Worm (Caenorhabditis elegans): ENCODE results near the gene C41C4.9.

Gene C41C4.9

ce11 chrII:8092537-8092936 is 14.9 kb upstream of the C41C4.9 start, which contains the start of gene ltd-1:
TSS of gene ltd-1 (minus strand) at chrII:8092754.
- TF ChIP-seq nhr-12 (tag; optimal IDR thresholded peaks at IDR 0.05) (no peak), snpc-4 (tag; optimal IDR thresholded peaks at IDR 0.05) (no peak), nhr-67 (tag; optimal IDR thresholded peaks at IDR 0.05) (no peak), daf-12 (tag; optimal IDR thresholded peaks at IDR 0.05) (no peak), nhr-11 (tag; optimal IDR thresholded peaks at IDR 0.05) (no peak), nfya-1 (tag; optimal IDR thresholded peaks at IDR 0.05; ENCODE audit: insufficient read depth) (no peak), lin-39 (tag; optimal IDR thresholded peaks at IDR 0.05) (no peak), elt-1 (tag; optimal IDR thresholded peaks at IDR 0.05) (no peak), skn-1 (tag; optimal IDR thresholded peaks at IDR 0.05) (no peak), hmg-11 (tag; optimal IDR thresholded peaks at IDR 0.05) (no peak), nhr-25 (tag; optimal IDR thresholded peaks at IDR 0.05) (no peak), egl-27 (tag; optimal IDR thresholded peaks at IDR 0.05) (no peak), R02D3.7 (tag; optimal IDR thresholded peaks at IDR 0.05) (no peak), pqm-1 (tag; optimal IDR thresholded peaks at IDR 0.05) (no peak), ceh-28 (tag; optimal IDR thresholded peaks at IDR 0.05) (no peak), egl-5 (tag; optimal IDR thresholded peaks at IDR 0.05) (no peak), unc-62 (GFP tag; optimal IDR thresholded peaks at IDR 0.05) (no peak), mdl-1 (tag; optimal IDR thresholded peaks at IDR 0.05) (no peak), fkh-10 (GFP tag; optimal IDR thresholded peaks at IDR 0.05) (no peak)

DNA sequence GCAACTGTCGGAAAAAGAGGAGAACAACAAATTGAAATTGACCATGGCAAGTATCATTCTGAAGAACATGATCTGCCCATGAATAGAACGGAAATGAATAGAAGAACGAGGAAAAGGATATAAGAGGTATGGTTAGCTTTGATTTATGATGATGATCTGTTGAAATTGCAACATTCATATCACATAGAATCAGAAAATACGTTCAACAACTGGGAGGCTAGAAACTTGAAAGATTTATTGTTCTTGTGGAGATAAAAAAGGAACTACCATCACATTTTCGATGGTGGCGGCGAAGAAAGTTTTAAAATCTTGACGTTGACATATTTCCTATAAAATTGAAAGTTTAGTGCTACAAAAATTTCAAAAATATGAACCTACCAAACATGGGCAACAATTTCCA is 14.2 kb upstream of the C41C4.9 start:
- TF ChIP-seq tbx-2 (tag; optimal IDR thresholded peaks at IDR 0.05), result no peak

ce11 chrII:8093914-8094313 is 13.5 kb upstream of the C41C4.9 start:
- TF ChIP-seq nhr-25 (tag; optimal IDR thresholded peaks at IDR 0.05) (peak; percentile 41), fos-1 (tag; optimal IDR thresholded peaks at IDR 0.05) (no peak), nhr-12 (tag; optimal IDR thresholded peaks at IDR 0.05) (no peak), fkh-2 (tag; optimal IDR thresholded peaks at IDR 0.05) (no peak)

DNA sequence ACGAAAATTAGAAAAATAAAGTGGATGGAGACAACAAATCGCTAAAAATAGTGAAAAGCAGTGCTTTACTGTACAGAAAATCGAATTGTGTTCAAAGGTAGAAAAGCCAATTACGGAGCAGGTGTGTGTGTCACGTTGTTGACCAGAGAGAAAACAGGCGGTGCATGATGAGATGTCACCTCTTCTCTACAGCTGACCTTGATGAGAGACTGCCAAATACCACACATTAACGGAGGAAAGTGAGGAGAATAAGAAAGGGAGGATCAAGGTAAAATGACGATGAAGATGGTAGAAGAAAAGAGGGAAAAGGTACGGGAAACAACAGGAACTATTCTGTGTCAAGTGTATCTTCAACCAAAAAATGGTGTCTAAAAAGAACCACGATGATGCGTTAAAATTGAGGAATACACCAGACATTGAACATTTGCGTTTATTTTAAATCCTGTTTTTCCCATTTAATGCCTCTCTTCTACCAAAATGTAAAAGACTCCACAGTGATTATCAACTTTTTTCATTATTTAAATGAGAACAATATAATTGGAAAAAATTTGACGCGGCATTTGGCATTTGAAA is 8.1 kb upstream of the C41C4.9 start:
- TF ChIP-seq nhr-25 (tag; optimal IDR thresholded peaks at IDR 0.05), result peak; percentile 66
- no peak for TF ChIP-seq fos-1 (tag; optimal IDR thresholded peaks at IDR 0.05)
- no peak for TF ChIP-seq unc-62 (GFP tag; optimal IDR thresholded peaks at IDR 0.05)
- peak; percentile 23 for TF ChIP-seq nhr-23 (tag; optimal IDR thresholded peaks at IDR 0.05)

ce11 chrII:8102041-8102440 is 5.4 kb upstream of the C41C4.9 start, which contains the start of gene sre-2:
TSS of gene sre-2 (minus strand) at chrII:8102141.
- no peak for TF ChIP-seq ceh-28 (tag; optimal IDR thresholded peaks at IDR 0.05)
- no peak for TF ChIP-seq tbx-2 (tag; optimal IDR thresholded peaks at IDR 0.05)
- no peak for TF ChIP-seq mdl-1 (tag; optimal IDR thresholded peaks at IDR 0.05)
- TF ChIP-seq fos-1 (tag; optimal IDR thresholded peaks at IDR 0.05), result no peak
- no peak for TF ChIP-seq ceh-16 (tag; optimal IDR thresholded peaks at IDR 0.05)
- no peak for TF ChIP-seq zag-1 (tag; optimal IDR thresholded peaks at IDR 0.05)
- no peak for TF ChIP-seq nhr-67 (tag; optimal IDR thresholded peaks at IDR 0.05)

- TF ChIP-seq elt-3 (tag; optimal IDR thresholded peaks at IDR 0.05) (no peak), fkh-10 (GFP tag; optimal IDR thresholded peaks at IDR 0.05) (no peak), lsy-12 (tag; optimal IDR thresholded peaks at IDR 0.05) (no peak), nhr-23 (tag; optimal IDR thresholded peaks at IDR 0.05) (no peak), elt-2 (tag; optimal IDR thresholded peaks at IDR 0.05) (peak; percentile 17), ztf-4 (tag; optimal IDR thresholded peaks at IDR 0.05) (no peak), pqm-1 (tag; optimal IDR thresholded peaks at IDR 0.05) (no peak), nhr-11 (tag; optimal IDR thresholded peaks at IDR 0.05) (no peak), nfya-1 (tag; optimal IDR thresholded peaks at IDR 0.05; ENCODE audit: insufficient read depth) (peak; percentile 33), R02D3.7 (tag; optimal IDR thresholded peaks at IDR 0.05) (no peak), eor-1 (tag; optimal IDR thresholded peaks at IDR 0.05) (no peak)
Observed at ce11 chrII:8104998-8105397, 2.4 kb upstream of the C41C4.9 start, which contains the start of gene sfxn-5. TSS of gene sfxn-5 (minus strand) at chrII:8105052.

Measured in whole organism, L3 larva.